Worm (Caenorhabditis elegans): ENCODE data around the gene C17F4.11.

The C17F4.11 gene

DNA sequence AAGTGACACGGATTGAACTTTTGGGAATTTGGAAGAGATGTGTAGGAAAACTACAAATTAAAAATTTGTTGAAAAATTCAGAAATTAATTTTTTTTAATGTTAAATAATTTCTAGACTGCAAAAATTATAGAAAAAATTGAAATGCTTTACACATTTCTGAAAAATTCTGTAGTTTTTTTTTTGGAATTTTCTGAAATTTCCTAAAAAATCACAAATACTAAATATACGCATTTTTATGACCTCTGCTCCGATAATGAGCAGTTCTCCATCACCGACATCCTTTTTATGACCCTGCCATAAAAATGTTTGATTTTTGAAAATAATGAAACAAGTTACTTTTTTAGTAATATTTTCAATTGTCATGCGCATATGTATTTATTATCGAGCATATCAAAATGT lies 7.5 kb downstream of the C17F4.11 start:
- TF ChIP-seq nhr-77 (tag; optimal IDR thresholded peaks at IDR 0.05): peak; percentile 77
- TF ChIP-seq saeg-2 (GFP tag; IDR thresholded peaks at IDR 0.05): 0 out of 2 replicates have a peak, but pooled peaks have one; percentile 24
- TF ChIP-seq Y105C5A.15 (GFP tag; IDR thresholded peaks at IDR 0.05): no peak
- no peak for TF ChIP-seq ama-1 (optimal IDR thresholded peaks at IDR 0.05)
- TF ChIP-seq ceh-44 (GFP tag; IDR thresholded peaks at IDR 0.05): no peak
- no peak for TF ChIP-seq ZK337.2 (GFP tag; IDR thresholded peaks at IDR 0.05)
- peak; percentile 75 for TF ChIP-seq dve-1 (tag; optimal IDR thresholded peaks at IDR 0.05; ENCODE audit: insufficient read depth)
- TF ChIP-seq ceh-20 (GFP tag; IDR thresholded peaks at IDR 0.05): no peak
- TF ChIP-seq snpc-4 (tag; optimal IDR thresholded peaks at IDR 0.05): no peak
- TF ChIP-seq zfp-2 (tag; optimal IDR thresholded peaks at IDR 0.05): no peak
- 0 out of 2 replicates have a peak, but pooled peaks have one; percentile 52 for TF ChIP-seq Y75B8A.6 (GFP tag; IDR thresholded peaks at IDR 0.05)
- no peak for TF ChIP-seq nhr-48 (tag; optimal IDR thresholded peaks at IDR 0.05)
- TF ChIP-seq ces-1 (GFP tag; optimal IDR thresholded peaks at IDR 0.05): no peak
- no peak for TF ChIP-seq nhr-25 (tag; optimal IDR thresholded peaks at IDR 0.05; ENCODE audit: borderline replicate concordance, insufficient read depth)
- TF ChIP-seq lin-39 (tag; optimal IDR thresholded peaks at IDR 0.05): no peak
- TF ChIP-seq hlh-11 (tag; optimal IDR thresholded peaks at IDR 0.05): peak; percentile 10
- no peak for TF ChIP-seq nhr-102 (tag; optimal IDR thresholded peaks at IDR 0.05)
- no peak for TF ChIP-seq rbr-2 (tag; optimal IDR thresholded peaks at IDR 0.05)
- TF ChIP-seq R02D3.7 (tag; optimal IDR thresholded peaks at IDR 0.05): no peak
- TF ChIP-seq nhr-237 (tag; optimal IDR thresholded peaks at IDR 0.05): no peak
- no peak for TF ChIP-seq snpc-1.2 (GFP tag; IDR thresholded peaks at IDR 0.05)
- no peak for TF ChIP-seq D1046.2 (GFP tag; IDR thresholded peaks at IDR 0.05)
- TF ChIP-seq fkh-10 (GFP tag; optimal IDR thresholded peaks at IDR 0.05): no peak
- TF ChIP-seq unc-62 (GFP tag; optimal IDR thresholded peaks at IDR 0.05 in 1 of 2): no peak
- TF ChIP-seq unc-62 (tag; optimal IDR thresholded peaks at IDR 0.05): no peak
- TF ChIP-seq lin-29 (GFP tag; IDR thresholded peaks at IDR 0.05): no peak
- TF ChIP-seq madf-9 (GFP tag; conservative IDR thresholded peaks at IDR 0.05): no peak
- no peak for TF ChIP-seq duxl-1 (tag; optimal IDR thresholded peaks at IDR 0.05; ENCODE audit: poor library complexity)
- no peak for TF ChIP-seq lin-15B (tag; optimal IDR thresholded peaks at IDR 0.05)
- no peak for TF ChIP-seq Y48G9A.11 (GFP tag; IDR thresholded peaks at IDR 0.05)
- no peak for TF ChIP-seq ceh-62 (tag; optimal IDR thresholded peaks at IDR 0.05)
- TF ChIP-seq lin-38 (GFP tag; IDR thresholded peaks at IDR 0.05): no peak
- no peak for TF ChIP-seq unc-130 (GFP tag; optimal IDR thresholded peaks at IDR 0.05)
- no peak for TF ChIP-seq lin-1 (GFP tag; IDR thresholded peaks at IDR 0.05)
- no peak for TF ChIP-seq daf-19 (GFP tag; conservative IDR thresholded peaks at IDR 0.05)
- TF ChIP-seq vab-7 (GFP tag; IDR thresholded peaks at IDR 0.05): no peak
- no peak for TF ChIP-seq ztf-11 (tag; optimal IDR thresholded peaks at IDR 0.05)
- TF ChIP-seq nhr-6 (tag; optimal IDR thresholded peaks at IDR 0.05): no peak
- TF ChIP-seq pha-4 (GFP tag; IDR thresholded peaks at IDR 0.05): peak; percentile 29; the same call in 1 of the 2 replicates
- no peak for TF ChIP-seq pha-4 (tag; optimal IDR thresholded peaks at IDR 0.05)
- no peak for TF ChIP-seq aha-1 (tag)
- peak; percentile 72 for TF ChIP-seq fos-1 (tag; optimal IDR thresholded peaks at IDR 0.05)
- no peak for TF ChIP-seq F49E8.2 (tag; optimal IDR thresholded peaks at IDR 0.05; ENCODE audit: borderline replicate concordance)
- no peak for TF ChIP-seq F37D6.2 (tag; optimal IDR thresholded peaks at IDR 0.05)
- TF ChIP-seq nhr-41 (GFP tag; IDR thresholded peaks at IDR 0.05): no peak
- no peak for TF ChIP-seq nhr-10 (tag; optimal IDR thresholded peaks at IDR 0.05)
- no peak for TF ChIP-seq mxl-2 (GFP tag; conservative IDR thresholded peaks at IDR 0.05)
- TF ChIP-seq ctbp-1 (GFP tag; IDR thresholded peaks at IDR 0.05): no peak
- peak; percentile 62; the same call in 1 of the 2 replicates for TF ChIP-seq zfp-3 (GFP tag; conservative IDR thresholded peaks at IDR 0.05)
- no peak for TF ChIP-seq lsy-2 (tag; optimal IDR thresholded peaks at IDR 0.05)
- TF ChIP-seq nhr-76 (tag; optimal IDR thresholded peaks at IDR 0.05): no peak
- peak; percentile 79 for TF ChIP-seq pqm-1 (tag; optimal IDR thresholded peaks at IDR 0.05)
- peak; percentile 48 for TF ChIP-seq nhr-28 (tag; optimal IDR thresholded peaks at IDR 0.05)

Measured in whole organism, L4 larva.